Worm (Caenorhabditis elegans) whole organism, midembryonic: ENCODE results near the gene C05G5.3.

Experiments used
- T22C8.4 ChIP-seq: fragments of 200-800 bp; sonication (Bioruptor generic); IDR thresholded peaks from 2 replicates; pipeline ENCODE4 v1.3.6; 2022; ENCODE audit warnings: missing genetic modification characterization, missing compliant biosample characterization
- cog-1 ChIP-seq: sonication (generic microtip); optimal IDR thresholded peaks from 2 replicates; lab custom pipeline; 2016; ENCODE audit warnings: missing genetic modification characterization, missing compliant biosample characterization
- flt-1 ChIP-seq: fragments of 200-800 bp; sonication (Bioruptor generic); IDR thresholded peaks from 2 replicates; pipeline ENCODE4 v1.3.6; 2022; ENCODE audit warnings: missing genetic modification characterization, missing compliant biosample characterization
- klf-2 ChIP-seq: fragments of 200-800 bp; sonication (Bioruptor generic); conservative IDR thresholded peaks from 2 replicates; pipeline ENCODE4 v1.3.6; 2022; ENCODE audit warnings: missing genetic modification reagents, missing genetic modification characterization, missing compliant biosample characterization
- med-1 ChIP-seq: sonication (generic microtip); optimal IDR thresholded peaks from 2 replicates; lab custom pipeline; 2017; ENCODE audit warnings: missing genetic modification characterization, mild to moderate bottlenecking, missing compliant biosample characterization, antibody characterized with exemption, missing genetic modification reagents; ENCODE audit not compliant: insufficient read depth
- tab-1 ChIP-seq: fragments of 200-800 bp; sonication (Bioruptor generic); IDR thresholded peaks from 2 replicates; pipeline ENCODE4 v1.3.6; 2022; ENCODE audit warnings: missing genetic modification characterization, missing compliant biosample characterization
- ztf-23 ChIP-seq: fragments of 200-800 bp; sonication (Bioruptor generic); IDR thresholded peaks from 2 replicates; pipeline ENCODE4 v1.3.6; 2022; ENCODE audit warnings: missing genetic modification reagents, missing genetic modification characterization, missing compliant biosample characterization
- ztf-29 ChIP-seq: fragments of 200-800 bp; sonication (Bioruptor generic); IDR thresholded peaks from 2 replicates; pipeline ENCODE4 v1.3.6; 2022; ENCODE audit warnings: missing genetic modification reagents, missing genetic modification characterization, missing compliant biosample characterization

DNA sequence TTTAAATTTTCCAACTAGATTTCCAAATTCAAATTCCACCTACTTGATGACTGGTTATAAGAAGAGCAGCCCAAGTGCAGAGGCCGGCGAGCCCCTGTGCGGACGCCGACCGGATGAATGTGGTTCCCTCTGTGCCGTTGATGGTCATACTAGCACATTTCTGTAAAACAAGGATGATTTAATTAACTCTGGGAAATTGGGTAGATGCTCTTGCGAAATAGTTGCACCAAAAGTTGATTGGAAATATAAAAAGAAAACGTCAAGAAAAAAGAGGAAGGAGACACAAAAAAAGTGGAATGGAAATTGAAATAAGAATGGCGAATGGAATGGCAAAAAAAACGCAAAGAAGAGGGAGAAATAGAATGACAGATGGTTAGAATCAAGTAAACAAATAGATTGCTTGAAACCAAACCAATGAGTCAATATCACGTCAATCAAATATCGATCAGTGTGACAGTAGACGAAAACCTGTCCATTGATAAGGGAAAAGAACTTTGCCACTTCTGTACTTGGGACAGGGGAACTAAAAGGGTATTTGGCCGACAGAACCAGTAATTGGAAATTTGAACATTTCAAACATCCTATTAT is 45.0 kb downstream of the C05G5.3 start, which contains the start of gene tmem-184:
- TF ChIP-seq klf-2 (GFP tag; lab: Robert Waterston, UW) (no peak), flt-1 (GFP tag; lab: Robert Waterston, UW) (no peak), T22C8.4 (GFP tag; lab: Robert Waterston, UW) (no peak), ztf-23 (GFP tag; lab: Robert Waterston, UW) (no peak), cog-1 (tag; lab: Kevin White, UChicago) (no peak), med-1 (no peak), tab-1 (GFP tag; lab: Robert Waterston, UW) (no peak), ztf-29 (GFP tag; lab: Robert Waterston, UW) (no peak)
